Worm (Caenorhabditis elegans): ENCODE results near the gene wbp-11.

Gene wbp-11

DNA sequence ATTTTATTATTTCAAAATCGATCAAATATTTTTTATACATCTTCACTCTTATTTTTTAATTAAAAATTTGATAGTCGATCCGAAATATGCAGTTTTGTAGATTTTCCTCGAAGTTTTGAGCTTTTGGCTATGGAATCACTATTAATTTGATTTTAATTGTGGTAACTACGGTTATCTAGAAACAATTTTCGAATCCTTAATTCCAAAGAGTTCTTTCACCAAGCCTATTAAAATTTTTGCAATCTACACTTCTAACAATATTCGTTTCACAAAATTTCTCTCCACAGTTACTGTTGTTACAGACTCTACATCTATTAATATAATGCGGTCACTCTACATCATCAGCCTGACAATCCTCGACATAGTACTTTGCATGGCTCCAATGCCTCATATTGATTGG is 19.5 kb downstream of the wbp-11 start, which contains the start of gene R05H5.7:
TSS of gene R05H5.7 (plus strand) at position 301 of the 400 bp plus-strand sequence.
- TF ChIP-seq aly-1 (tag; optimal IDR thresholded peaks at IDR 0.05), result no peak
- TF ChIP-seq hnd-1 (tag; optimal IDR thresholded peaks at IDR 0.05), result no peak
- no peak for TF ChIP-seq tra-4 (tag; optimal IDR thresholded peaks at IDR 0.05)

DNA sequence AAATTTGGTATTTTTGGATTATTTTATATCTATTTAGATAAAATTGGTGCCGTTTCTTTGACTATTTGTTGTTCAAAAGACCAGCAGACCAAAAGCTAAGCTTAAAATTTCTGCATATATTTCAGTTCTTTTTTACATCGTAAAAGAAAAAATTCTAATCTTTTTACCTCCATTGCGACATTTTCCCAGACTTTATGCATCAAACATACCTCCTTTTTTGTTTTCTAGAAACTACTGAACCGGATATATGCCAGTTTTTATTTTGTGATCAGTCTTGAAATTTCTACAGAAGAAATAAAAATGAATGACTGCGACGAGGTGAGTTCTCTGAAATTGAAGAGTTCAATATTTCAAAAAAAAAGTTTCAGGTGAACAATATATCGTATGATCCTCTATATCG is 21.9 kb downstream of the wbp-11 start, which contains the start of gene srb-6:
TSS of gene srb-6 (plus strand) at position 301 of the 400 bp plus-strand sequence.
- no peak for TF ChIP-seq B0310.2 (tag; optimal IDR thresholded peaks at IDR 0.05)
- TF ChIP-seq ama-1 (optimal IDR thresholded peaks at IDR 0.05), result no peak
- no peak for TF ChIP-seq flt-1 (GFP tag; IDR thresholded peaks at IDR 0.05)
- no peak for TF ChIP-seq ets-7 (tag; optimal IDR thresholded peaks at IDR 0.05)
- TF ChIP-seq scrt-1 (GFP tag; IDR thresholded peaks at IDR 0.05), result no peak
- TF ChIP-seq pes-1 (GFP tag; IDR thresholded peaks at IDR 0.05), result no peak
- TF ChIP-seq hmg-4 (GFP tag; optimal IDR thresholded peaks at IDR 0.05), result no peak
- no peak for TF ChIP-seq hmbx-1 (tag; optimal IDR thresholded peaks at IDR 0.05)
- TF ChIP-seq hnd-1 (tag; optimal IDR thresholded peaks at IDR 0.05), result no peak
- TF ChIP-seq tra-4 (tag; optimal IDR thresholded peaks at IDR 0.05), result no peak
- no peak for TF ChIP-seq ceh-13 (GFP tag; optimal IDR thresholded peaks at IDR 0.05)
- no peak for TF ChIP-seq ceh-36 (tag; optimal IDR thresholded peaks at IDR 0.05)
- TF ChIP-seq tbx-37 (GFP tag; conservative IDR thresholded peaks at IDR 0.05), result no peak
- no peak for TF ChIP-seq tbx-11 (GFP tag; IDR thresholded peaks at IDR 0.05)
- TF ChIP-seq aly-1 (tag; optimal IDR thresholded peaks at IDR 0.05), result no peak

DNA sequence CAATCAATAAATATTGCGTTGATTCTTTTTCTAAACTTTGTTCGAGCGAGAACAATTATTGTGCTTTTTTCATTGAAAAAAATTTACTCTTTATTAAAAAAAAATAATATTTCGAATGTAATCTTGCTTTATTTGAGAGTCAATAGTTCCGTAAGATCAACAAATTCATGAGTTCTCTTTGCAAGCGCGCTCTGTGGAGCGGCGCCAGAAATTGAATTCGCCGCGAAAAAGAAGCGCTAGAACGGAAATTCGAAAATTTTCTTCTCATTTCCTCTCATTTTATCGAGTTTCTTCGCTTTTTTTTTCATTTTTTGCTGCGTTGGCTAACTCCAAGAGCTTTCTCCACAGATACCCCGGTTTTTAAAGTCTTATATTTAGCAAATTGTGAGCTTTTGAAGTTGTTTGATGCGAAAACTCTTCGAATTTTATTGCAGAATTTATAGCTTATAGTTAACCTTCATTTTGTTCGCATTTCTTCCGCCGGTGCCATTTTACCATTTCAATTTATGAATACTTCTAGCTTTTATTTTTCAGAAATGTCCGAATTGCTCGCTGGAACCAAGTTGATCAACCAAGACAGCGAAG is 24.5 kb downstream of the wbp-11 start, which contains the start of gene R05H5.3:
TSS of gene R05H5.3 (plus strand) at position 535 of the 585 bp plus-strand sequence.
- no peak for TF ChIP-seq hmbx-1 (tag; optimal IDR thresholded peaks at IDR 0.05)
- no peak for TF ChIP-seq tbx-37 (GFP tag; conservative IDR thresholded peaks at IDR 0.05)
- no peak for TF ChIP-seq hmg-4 (GFP tag; optimal IDR thresholded peaks at IDR 0.05)
- no peak for TF ChIP-seq hnd-1 (tag; optimal IDR thresholded peaks at IDR 0.05)
- no peak for TF ChIP-seq flt-1 (GFP tag; IDR thresholded peaks at IDR 0.05)
- no peak for TF ChIP-seq ama-1 (optimal IDR thresholded peaks at IDR 0.05)
- TF ChIP-seq sea-1 (GFP tag; conservative IDR thresholded peaks at IDR 0.05), result no peak
- TF ChIP-seq F13C5.2 (tag; optimal IDR thresholded peaks at IDR 0.05), result no peak
- TF ChIP-seq ceh-36 (tag; optimal IDR thresholded peaks at IDR 0.05), result no peak
- TF ChIP-seq ets-7 (tag; optimal IDR thresholded peaks at IDR 0.05), result no peak
- no peak for TF ChIP-seq scrt-1 (GFP tag; IDR thresholded peaks at IDR 0.05)
- no peak for TF ChIP-seq aly-1 (tag; optimal IDR thresholded peaks at IDR 0.05)

DNA sequence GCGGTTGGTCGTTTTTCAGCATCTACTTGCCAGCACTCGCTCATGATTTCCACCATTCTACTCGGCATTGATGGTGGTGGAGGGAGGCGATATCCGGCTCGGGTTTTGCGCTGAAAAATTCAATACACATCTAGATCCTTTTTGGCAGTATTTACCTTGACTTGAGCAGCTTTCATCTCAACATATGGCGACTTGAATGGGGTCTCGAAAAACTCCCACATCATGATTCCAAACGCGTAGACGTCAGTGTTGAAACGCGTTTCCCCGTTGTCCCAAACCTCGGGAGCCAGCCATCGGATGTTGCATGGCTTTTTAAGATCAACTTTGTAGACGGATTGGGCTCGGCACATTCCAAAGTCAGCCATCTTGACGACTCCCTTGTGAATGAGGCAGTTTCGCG is 25.8 kb downstream of the wbp-11 start:
- TF ChIP-seq scrt-1 (GFP tag; IDR thresholded peaks at IDR 0.05), result no peak
- no peak for TF ChIP-seq aly-1 (tag; optimal IDR thresholded peaks at IDR 0.05)
- no peak for TF ChIP-seq ceh-36 (tag; optimal IDR thresholded peaks at IDR 0.05)
- TF ChIP-seq pes-1 (GFP tag; IDR thresholded peaks at IDR 0.05), result no peak
- TF ChIP-seq hmg-4 (GFP tag; optimal IDR thresholded peaks at IDR 0.05), result no peak
- no peak for TF ChIP-seq ets-7 (tag; optimal IDR thresholded peaks at IDR 0.05)
- TF ChIP-seq flt-1 (GFP tag; IDR thresholded peaks at IDR 0.05), result no peak
- no peak for TF ChIP-seq tra-4 (tag; optimal IDR thresholded peaks at IDR 0.05)
- no peak for TF ChIP-seq B0310.2 (tag; optimal IDR thresholded peaks at IDR 0.05)
- TF ChIP-seq ceh-13 (GFP tag; optimal IDR thresholded peaks at IDR 0.05), result no peak
- no peak for TF ChIP-seq tbx-11 (GFP tag; IDR thresholded peaks at IDR 0.05)
- TF ChIP-seq sea-1 (GFP tag; conservative IDR thresholded peaks at IDR 0.05), result no peak
- no peak for TF ChIP-seq tbx-37 (GFP tag; conservative IDR thresholded peaks at IDR 0.05)
- TF ChIP-seq F13C5.2 (tag; optimal IDR thresholded peaks at IDR 0.05), result no peak
- no peak for TF ChIP-seq hnd-1 (tag; optimal IDR thresholded peaks at IDR 0.05)
- no peak for TF ChIP-seq hmbx-1 (tag; optimal IDR thresholded peaks at IDR 0.05)
- no peak for TF ChIP-seq ama-1 (optimal IDR thresholded peaks at IDR 0.05)

DNA sequence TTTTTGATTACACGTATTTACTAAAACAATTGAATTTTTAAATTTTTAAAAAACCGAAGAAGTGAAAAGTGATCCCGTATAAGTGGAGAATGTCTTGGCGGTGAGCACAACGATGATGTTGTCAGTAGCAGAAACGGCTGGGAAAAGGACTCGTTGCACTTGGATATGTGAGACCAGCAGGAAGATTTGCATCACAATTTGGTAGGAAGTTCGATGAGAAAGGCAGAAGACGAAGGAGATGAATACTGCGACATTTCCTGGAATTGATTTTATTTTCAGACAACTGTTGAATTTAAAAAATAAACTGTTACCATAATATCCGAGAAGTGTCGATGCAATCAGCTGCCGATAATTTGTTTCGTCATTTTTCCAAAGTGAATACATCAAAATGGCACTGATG is 27.2 kb downstream of the wbp-11 start, which contains the start of gene R05H5.4:
TSS of gene R05H5.4 (minus strand) at position 101 of the 400 bp plus-strand sequence.
- no peak for TF ChIP-seq pes-1 (GFP tag; IDR thresholded peaks at IDR 0.05)
- TF ChIP-seq ceh-36 (tag; optimal IDR thresholded peaks at IDR 0.05), result no peak
- no peak for TF ChIP-seq F13C5.2 (tag; optimal IDR thresholded peaks at IDR 0.05)
- TF ChIP-seq tra-4 (tag; optimal IDR thresholded peaks at IDR 0.05), result no peak
- no peak for TF ChIP-seq aly-1 (tag; optimal IDR thresholded peaks at IDR 0.05)
- no peak for TF ChIP-seq ama-1 (optimal IDR thresholded peaks at IDR 0.05)
- no peak for TF ChIP-seq flt-1 (GFP tag; IDR thresholded peaks at IDR 0.05)
- TF ChIP-seq hnd-1 (tag; optimal IDR thresholded peaks at IDR 0.05), result no peak

DNA sequence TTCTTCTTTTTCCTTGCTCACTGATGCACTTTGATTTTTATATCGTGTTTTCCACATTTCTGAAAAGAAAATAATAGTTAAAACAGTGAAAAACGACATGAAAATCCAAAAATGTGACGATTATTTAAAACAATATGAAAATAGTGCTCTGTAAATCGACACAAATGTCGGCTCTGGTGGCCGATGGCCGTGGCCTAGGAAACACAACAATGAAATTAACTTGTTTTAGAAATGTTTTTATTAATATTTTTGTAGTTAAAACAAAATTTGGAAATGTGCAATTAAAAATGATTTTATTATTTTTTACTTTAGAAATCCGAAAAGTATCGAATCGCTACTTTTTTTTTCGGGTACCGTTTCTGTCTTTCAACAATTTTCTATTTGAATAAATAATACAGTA is 28.0 kb downstream of the wbp-11 start, which contains the start of gene arv-1:
TSS of gene arv-1 (minus strand) at position 65 of the 400 bp plus-strand sequence.
- no peak for TF ChIP-seq ceh-36 (tag; optimal IDR thresholded peaks at IDR 0.05)
- TF ChIP-seq ets-7 (tag; optimal IDR thresholded peaks at IDR 0.05), result no peak
- TF ChIP-seq sea-1 (GFP tag; conservative IDR thresholded peaks at IDR 0.05), result no peak
- no peak for TF ChIP-seq aly-1 (tag; optimal IDR thresholded peaks at IDR 0.05)
- TF ChIP-seq pes-1 (GFP tag; IDR thresholded peaks at IDR 0.05), result peak; percentile 61; the same call in 1 of the 2 replicates
- no peak for TF ChIP-seq ama-1 (optimal IDR thresholded peaks at IDR 0.05)
- TF ChIP-seq tbx-37 (GFP tag; conservative IDR thresholded peaks at IDR 0.05), result peak; percentile 65; the same call in 1 of the 2 replicates

DNA sequence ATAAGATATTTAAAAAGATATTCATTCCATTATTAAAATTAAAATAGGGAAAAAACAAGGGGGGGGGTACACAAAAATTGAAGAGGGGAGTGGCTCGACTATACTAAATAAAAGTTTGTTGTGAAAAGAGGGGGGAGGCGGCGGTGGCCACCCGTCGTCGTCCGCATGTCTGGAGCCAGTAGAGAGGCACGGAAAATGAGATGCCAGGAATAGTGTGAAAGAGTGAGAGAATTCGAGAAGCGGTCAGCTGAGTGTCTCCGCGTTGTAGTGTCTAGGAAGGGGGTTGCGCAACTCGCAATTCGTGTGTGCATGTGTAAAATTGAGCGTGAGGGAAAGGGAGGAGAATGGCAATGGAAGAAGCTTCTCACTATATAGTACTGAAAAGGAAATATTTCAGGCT is 29.6 kb downstream of the wbp-11 start:
- peak; percentile 64 for TF ChIP-seq F13C5.2 (tag; optimal IDR thresholded peaks at IDR 0.05)
- peak; percentile 84 for TF ChIP-seq hmg-4 (GFP tag; optimal IDR thresholded peaks at IDR 0.05)
- no peak for TF ChIP-seq hmbx-1 (tag; optimal IDR thresholded peaks at IDR 0.05)

DNA sequence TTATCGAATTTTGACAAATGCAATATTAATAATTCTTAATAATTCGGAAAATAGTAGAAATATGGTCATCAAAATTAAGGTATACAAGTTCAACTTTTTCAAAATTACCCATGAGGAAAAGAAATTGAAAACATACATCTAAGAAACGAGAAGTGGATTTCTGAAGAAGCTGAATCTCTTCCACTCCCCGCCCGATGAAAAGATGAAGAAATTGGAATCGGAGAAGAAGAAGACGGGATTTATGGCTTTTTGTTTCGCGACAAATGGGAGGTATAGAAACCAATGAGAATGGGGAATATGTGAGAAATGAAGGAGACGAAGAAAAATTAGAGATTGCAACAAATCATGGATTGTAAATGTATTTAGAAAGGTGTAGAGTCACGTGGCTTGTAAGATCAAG is 30.3 kb downstream of the wbp-11 start:
- TF ChIP-seq tbx-37 (GFP tag; conservative IDR thresholded peaks at IDR 0.05), result no peak
- no peak for TF ChIP-seq hmg-4 (GFP tag; optimal IDR thresholded peaks at IDR 0.05)
- TF ChIP-seq pes-1 (GFP tag; IDR thresholded peaks at IDR 0.05), result no peak
- no peak for TF ChIP-seq ets-7 (tag; optimal IDR thresholded peaks at IDR 0.05)
- TF ChIP-seq sea-1 (GFP tag; conservative IDR thresholded peaks at IDR 0.05), result no peak
- TF ChIP-seq ceh-13 (GFP tag; optimal IDR thresholded peaks at IDR 0.05), result no peak
- TF ChIP-seq ama-1 (optimal IDR thresholded peaks at IDR 0.05), result no peak
- no peak for TF ChIP-seq F13C5.2 (tag; optimal IDR thresholded peaks at IDR 0.05)
- no peak for TF ChIP-seq tbx-11 (GFP tag; IDR thresholded peaks at IDR 0.05)
- TF ChIP-seq hmbx-1 (tag; optimal IDR thresholded peaks at IDR 0.05), result no peak
- TF ChIP-seq B0310.2 (tag; optimal IDR thresholded peaks at IDR 0.05), result no peak
- TF ChIP-seq ceh-36 (tag; optimal IDR thresholded peaks at IDR 0.05), result no peak
- TF ChIP-seq tra-4 (tag; optimal IDR thresholded peaks at IDR 0.05), result no peak
- TF ChIP-seq flt-1 (GFP tag; IDR thresholded peaks at IDR 0.05), result no peak
- TF ChIP-seq hnd-1 (tag; optimal IDR thresholded peaks at IDR 0.05), result no peak
- no peak for TF ChIP-seq scrt-1 (GFP tag; IDR thresholded peaks at IDR 0.05)
- TF ChIP-seq aly-1 (tag; optimal IDR thresholded peaks at IDR 0.05), result no peak

All from whole organism, early embryonic.